Worm (Caenorhabditis elegans): ENCODE data around the gene Y64G10A.7.

The Y64G10A.7 gene

ce11 chrIV:14257528-14257927 is 34.2 kb upstream of the Y64G10A.7 start:
- TF ChIP-seq lin-39 (tag; optimal IDR thresholded peaks at IDR 0.05): no peak
- TF ChIP-seq ceh-28 (tag; optimal IDR thresholded peaks at IDR 0.05): no peak
- no peak for TF ChIP-seq tbx-2 (tag; optimal IDR thresholded peaks at IDR 0.05)
- no peak for TF ChIP-seq elt-2 (tag; optimal IDR thresholded peaks at IDR 0.05)
- no peak for TF ChIP-seq fos-1 (tag; optimal IDR thresholded peaks at IDR 0.05)
- TF ChIP-seq daf-12 (tag; optimal IDR thresholded peaks at IDR 0.05): no peak
- TF ChIP-seq pqm-1 (tag; optimal IDR thresholded peaks at IDR 0.05): no peak
- TF ChIP-seq ceh-9 (tag; optimal IDR thresholded peaks at IDR 0.05): no peak
- TF ChIP-seq fkh-10 (GFP tag; optimal IDR thresholded peaks at IDR 0.05): no peak
- no peak for TF ChIP-seq zag-1 (tag; optimal IDR thresholded peaks at IDR 0.05)
- no peak for TF ChIP-seq ceh-16 (tag; optimal IDR thresholded peaks at IDR 0.05)
- no peak for TF ChIP-seq ZK546.5 (tag; optimal IDR thresholded peaks at IDR 0.05)
- no peak for TF ChIP-seq egl-27 (tag; optimal IDR thresholded peaks at IDR 0.05)
- no peak for TF ChIP-seq unc-39 (tag; optimal IDR thresholded peaks at IDR 0.05)
- TF ChIP-seq nhr-28 (tag; optimal IDR thresholded peaks at IDR 0.05): no peak

DNA sequence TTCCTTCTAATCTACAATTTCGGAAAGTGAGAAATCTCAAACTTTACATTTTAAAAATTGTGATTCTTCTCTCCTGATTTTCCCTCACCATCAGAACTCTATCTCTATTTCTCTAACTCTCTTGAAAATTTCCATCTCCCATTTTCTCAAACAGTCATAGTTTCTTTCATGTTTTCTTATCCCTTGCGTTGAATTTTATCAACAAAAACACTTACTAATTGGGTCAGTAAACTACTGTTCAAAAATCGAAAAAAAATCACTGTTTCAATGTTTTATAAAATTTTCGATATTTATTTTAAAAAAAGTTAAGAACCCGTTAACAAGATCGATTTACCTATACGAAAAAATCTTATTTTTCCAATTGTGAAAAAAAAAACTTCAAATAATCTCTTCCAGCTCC is 32.5 kb upstream of the Y64G10A.7 start:
- TF ChIP-seq sea-2 (GFP tag; optimal IDR thresholded peaks at IDR 0.05): no peak
- TF ChIP-seq mml-1 (tag; optimal IDR thresholded peaks at IDR 0.05): no peak
- TF ChIP-seq unc-39 (tag; optimal IDR thresholded peaks at IDR 0.05): no peak
- TF ChIP-seq ztf-11 (tag; optimal IDR thresholded peaks at IDR 0.05): no peak
- TF ChIP-seq unc-62 (GFP tag; optimal IDR thresholded peaks at IDR 0.05): no peak

ce11 chrIV:14260761-14261160 is 30.9 kb upstream of the Y64G10A.7 start:
- TF ChIP-seq skn-1 (tag; optimal IDR thresholded peaks at IDR 0.05) (peak; percentile 29), nhr-23 (tag; optimal IDR thresholded peaks at IDR 0.05) (no peak), eor-1 (tag; optimal IDR thresholded peaks at IDR 0.05) (no peak), daf-12 (tag; optimal IDR thresholded peaks at IDR 0.05) (no peak), ceh-9 (tag; optimal IDR thresholded peaks at IDR 0.05) (no peak), nhr-12 (tag; optimal IDR thresholded peaks at IDR 0.05) (no peak), lin-15B (tag; optimal IDR thresholded peaks at IDR 0.05) (peak; percentile 13), ceh-28 (tag; optimal IDR thresholded peaks at IDR 0.05) (no peak), snpc-4 (tag; optimal IDR thresholded peaks at IDR 0.05) (peak; percentile 7), aly-2 (tag; optimal IDR thresholded peaks at IDR 0.05) (no peak), jun-1 (tag; optimal IDR thresholded peaks at IDR 0.05) (no peak), fos-1 (tag; optimal IDR thresholded peaks at IDR 0.05) (no peak), nfya-1 (tag; optimal IDR thresholded peaks at IDR 0.05; ENCODE audit: insufficient read depth) (peak; percentile 79), nhr-43 (tag; optimal IDR thresholded peaks at IDR 0.05; ENCODE audit: poor library complexity, severe bottlenecking) (no peak), lsy-12 (tag; optimal IDR thresholded peaks at IDR 0.05) (no peak), pqm-1 (tag; optimal IDR thresholded peaks at IDR 0.05) (no peak), ztf-4 (tag; optimal IDR thresholded peaks at IDR 0.05) (no peak), nhr-76 (tag; optimal IDR thresholded peaks at IDR 0.05) (no peak), lin-39 (tag; optimal IDR thresholded peaks at IDR 0.05) (no peak), tbx-2 (tag; optimal IDR thresholded peaks at IDR 0.05) (no peak), elt-3 (tag; optimal IDR thresholded peaks at IDR 0.05) (no peak), unc-39 (tag; optimal IDR thresholded peaks at IDR 0.05) (no peak), mdl-1 (tag; optimal IDR thresholded peaks at IDR 0.05) (no peak), R02D3.7 (tag; optimal IDR thresholded peaks at IDR 0.05) (no peak), nhr-67 (tag; optimal IDR thresholded peaks at IDR 0.05) (no peak), ama-1 (optimal IDR thresholded peaks at IDR 0.05) (no peak), nhr-25 (tag; optimal IDR thresholded peaks at IDR 0.05) (no peak), hmg-11 (tag; optimal IDR thresholded peaks at IDR 0.05) (peak; percentile 80), nhr-28 (tag; optimal IDR thresholded peaks at IDR 0.05) (no peak), ceh-16 (tag; optimal IDR thresholded peaks at IDR 0.05) (no peak), fkh-2 (tag; optimal IDR thresholded peaks at IDR 0.05) (no peak), nhr-11 (tag; optimal IDR thresholded peaks at IDR 0.05) (no peak), pha-4 (tag; optimal IDR thresholded peaks at IDR 0.05) (no peak), elt-2 (tag; optimal IDR thresholded peaks at IDR 0.05) (no peak), egl-27 (tag; optimal IDR thresholded peaks at IDR 0.05) (no peak), nhr-77 (tag; optimal IDR thresholded peaks at IDR 0.05) (no peak), sea-2 (GFP tag; optimal IDR thresholded peaks at IDR 0.05) (no peak), nhr-237 (tag; optimal IDR thresholded peaks at IDR 0.05) (no peak), ztf-11 (tag; optimal IDR thresholded peaks at IDR 0.05) (no peak), fkh-10 (GFP tag; optimal IDR thresholded peaks at IDR 0.05) (peak; percentile 96), mml-1 (tag; optimal IDR thresholded peaks at IDR 0.05) (no peak), egl-5 (tag; optimal IDR thresholded peaks at IDR 0.05) (no peak), elt-1 (tag; optimal IDR thresholded peaks at IDR 0.05) (no peak), unc-62 (GFP tag; optimal IDR thresholded peaks at IDR 0.05) (peak; percentile 3), ZK546.5 (tag; optimal IDR thresholded peaks at IDR 0.05) (no peak), zag-1 (tag; optimal IDR thresholded peaks at IDR 0.05) (no peak), ceh-82 (tag; optimal IDR thresholded peaks at IDR 0.05) (no peak)

Measured in whole organism, L3 larva.